Worm (Caenorhabditis elegans) whole organism, early embryonic: ENCODE results near the gene gpcp-2.

ENCODE experiments used
- B0310.2 ChIP-seq: sonication (generic microtip); optimal IDR thresholded peaks from 2 replicates; lab custom pipeline; 2016; ENCODE audit warnings: mild to moderate bottlenecking, missing genetic modification characterization, missing compliant biosample characterization
- ama-1 ChIP-seq: fragments of 150-350 bp; optimal IDR thresholded peaks from 2 replicates; lab custom pipeline; 2014
- ceh-13 ChIP-seq: fragments of 200-800 bp; sonication (Bioruptor generic); optimal IDR thresholded peaks from 2 replicates; lab custom pipeline; 2018; ENCODE audit warnings: mild to moderate bottlenecking, missing genetic modification characterization, missing compliant biosample characterization
- ceh-36 ChIP-seq: sonication (generic microtip); optimal IDR thresholded peaks from 2 replicates; lab custom pipeline; 2016; ENCODE audit warnings: missing genetic modification characterization, inconsistent platforms, missing compliant biosample characterization
- ets-7 ChIP-seq: sonication (generic microtip); optimal IDR thresholded peaks from 2 replicates; lab custom pipeline; 2016; ENCODE audit warnings: missing genotype, missing genetic modification characterization, missing compliant biosample characterization
- hmbx-1 ChIP-seq: sonication (generic microtip); optimal IDR thresholded peaks from 2 replicates; lab custom pipeline; 2016; ENCODE audit warnings: mild to moderate bottlenecking, missing genetic modification characterization, missing compliant biosample characterization
- hmg-4 ChIP-seq: fragments of 200-800 bp; sonication (Bioruptor generic); optimal IDR thresholded peaks from 2 replicates; lab custom pipeline; 2018; ENCODE audit warnings: mild to moderate bottlenecking, missing genetic modification characterization, missing compliant biosample characterization
- sea-1 ChIP-seq: fragments of 200-800 bp; sonication (Bioruptor generic); conservative IDR thresholded peaks from 2 replicates; pipeline ENCODE4 v1.3.6; 2022; ENCODE audit warnings: missing genetic modification characterization, missing compliant biosample characterization
- tbx-37 ChIP-seq: fragments of 200-800 bp; sonication (Bioruptor generic); conservative IDR thresholded peaks from 2 replicates; pipeline ENCODE4 v1.3.6; 2022; ENCODE audit warnings: missing genetic modification reagents, missing genetic modification characterization, missing compliant biosample characterization

- no peak for TF ChIP-seq hmbx-1 (tag; lab: Kevin White, UChicago)
- no peak for TF ChIP-seq hmg-4 (GFP tag; lab: Kevin White, UChicago)
- TF ChIP-seq ama-1: no peak
- no peak for TF ChIP-seq ceh-13
- no peak for TF ChIP-seq sea-1 (GFP tag; lab: Robert Waterston, UW)
- no peak for TF ChIP-seq ceh-36 (tag; lab: Kevin White, UChicago)
- no peak for TF ChIP-seq B0310.2
- TF ChIP-seq ets-7 (tag; lab: Kevin White, UChicago): no peak
- no peak for TF ChIP-seq tbx-37 (GFP tag; lab: Robert Waterston, UW)
Observed at ce11 chrII:8074058-8074457, 884 bp upstream of the gpcp-2 start.
